Fruit fly (Drosophila melanogaster) whole organism, embryonic: Measurements from ENCODE around the gene TotB.

Experiments used
- B-H1 ChIP-seq: fragments of 200-800 bp; sonication (Bioruptor generic); IDR thresholded peaks from 3 replicates; pipeline ENCODE4 v1.3.6; 2022; ENCODE audit warnings: missing biosample characterization, missing genetic modification characterization
- CG10654 ChIP-seq: fragments of 200-800 bp; sonication (Bioruptor generic); optimal IDR thresholded peaks from 2 replicates; lab custom pipeline; 2016; ENCODE audit warnings: missing biosample characterization, missing genetic modification characterization
- CG13296 ChIP-seq: fragments of 200-800 bp; sonication (Bioruptor generic); optimal IDR thresholded peaks from 3 replicates; lab custom pipeline; 2018; ENCODE audit warnings: missing biosample characterization, mild to moderate bottlenecking, missing genetic modification characterization
- CG13424 ChIP-seq: fragments of 200-800 bp; sonication (Bioruptor generic); optimal IDR thresholded peaks from 2 replicates; lab custom pipeline; 2019; ENCODE audit warnings: missing biosample characterization, mild to moderate bottlenecking, missing genetic modification characterization, moderate library complexity
- CG14050 ChIP-seq: fragments of 200-800 bp; sonication (Bioruptor generic); IDR thresholded peaks from 3 replicates; pipeline ENCODE4 v1.3.6; 2022; ENCODE audit warnings: missing biosample characterization, missing genetic modification characterization
- CG14441 ChIP-seq: fragments of 200-800 bp; sonication (Bioruptor generic); IDR thresholded peaks from 2 replicates; pipeline ENCODE4 v1.3.6; 2022; ENCODE audit warnings: missing biosample characterization, missing genetic modification characterization
- CG15073 ChIP-seq: fragments of 200-800 bp; sonication (Bioruptor generic); optimal IDR thresholded peaks from 2 replicates; lab custom pipeline; 2016; ENCODE audit warnings: missing biosample characterization, missing genetic modification characterization
- CG15479 ChIP-seq: fragments of 200-800 bp; sonication (Bioruptor generic); optimal IDR thresholded peaks from 3 replicates; lab custom pipeline; 2019; ENCODE audit warnings: missing biosample characterization, mild to moderate bottlenecking, missing genetic modification characterization, moderate library complexity
- CG17385 ChIP-seq: fragments of 200-800 bp; sonication (Bioruptor generic); optimal IDR thresholded peaks from 3 replicates; lab custom pipeline; 2018; ENCODE audit warnings: missing biosample characterization, mild to moderate bottlenecking, missing genetic modification characterization
- CG17612 ChIP-seq: fragments of 200-800 bp; sonication (Bioruptor generic); IDR thresholded peaks from 2 replicates; pipeline ENCODE4 v1.3.6; 2022; ENCODE audit warnings: missing biosample characterization, missing genetic modification characterization
- CG18262 ChIP-seq: fragments of 200-800 bp; optimal IDR thresholded peaks from 3 replicates; lab custom pipeline; 2019; ENCODE audit warnings: missing biosample characterization, mild to moderate bottlenecking, missing genetic modification characterization, moderate library complexity
- CG18599 ChIP-seq: fragments of 200-800 bp; sonication (Bioruptor generic); optimal IDR thresholded peaks from 3 replicates; lab custom pipeline; 2017; ENCODE audit warnings: missing biosample characterization, missing genetic modification characterization, mild to moderate bottlenecking, moderate library complexity, missing genetic modification reagents
- CG2678 ChIP-seq: fragments of 200-800 bp; sonication (Bioruptor generic); optimal IDR thresholded peaks from 3 replicates; lab custom pipeline; 2019; ENCODE audit warnings: missing biosample characterization, mild to moderate bottlenecking, missing genetic modification characterization, moderate library complexity
- CG3281 ChIP-seq: fragments of 200-800 bp; sonication (Bioruptor generic); optimal IDR thresholded peaks from 3 replicates; lab custom pipeline; 2017; ENCODE audit warnings: missing biosample characterization, mild to moderate bottlenecking, missing genetic modification characterization
- CG34224 ChIP-seq: fragments of 200-800 bp; sonication (Bioruptor generic); IDR thresholded peaks from 3 replicates; pipeline ENCODE4 v1.3.6; 2022; ENCODE audit warnings: missing biosample characterization, missing genetic modification characterization; ENCODE audit not compliant: partially characterized antibody
- CG34376 ChIP-seq: fragments of 200-800 bp; sonication (Bioruptor generic); optimal IDR thresholded peaks from 2 replicates; lab custom pipeline; 2018; ENCODE audit warnings: missing biosample characterization, mild to moderate bottlenecking, missing genetic modification characterization
- CG34422 ChIP-seq: fragments of 200-800 bp; sonication (Bioruptor generic); IDR thresholded peaks from 3 replicates; pipeline ENCODE4 v1.3.6; 2022; ENCODE audit warnings: missing biosample characterization, missing genetic modification characterization
- CG3838 ChIP-seq: fragments of 200-800 bp; sonication (Bioruptor generic); optimal IDR thresholded peaks from 3 replicates; lab custom pipeline; 2016; ENCODE audit warnings: missing biosample characterization, missing genetic modification characterization
- CG4360 ChIP-seq: fragments of 200-800 bp; sonication (Bioruptor generic); IDR thresholded peaks from 2 replicates; pipeline ENCODE4 v1.3.6; 2022; ENCODE audit warnings: missing biosample characterization, missing genetic modification characterization
- CG6254 ChIP-seq: fragments of 200-800 bp; sonication (Bioruptor generic); optimal IDR thresholded peaks from 3 replicates; lab custom pipeline; 2017; ENCODE audit warnings: mild to moderate bottlenecking, missing biosample characterization, missing genetic modification reagents, missing genetic modification characterization
- CG6683 ChIP-seq: fragments of 200-800 bp; sonication (Bioruptor generic); optimal IDR thresholded peaks from 2 replicates; lab custom pipeline; 2017; ENCODE audit warnings: missing biosample characterization, mild to moderate bottlenecking, missing genetic modification characterization, missing genetic modification reagents
- CG7839 ChIP-seq: fragments of 200-800 bp; sonication (Bioruptor generic); optimal IDR thresholded peaks from 3 replicates; lab custom pipeline; 2018; ENCODE audit warnings: missing biosample characterization, mild to moderate bottlenecking, missing genetic modification characterization, moderate library complexity
- CG9876 ChIP-seq: fragments of 200-800 bp; sonication (Bioruptor generic); optimal IDR thresholded peaks from 2 replicates; lab custom pipeline; 2016; ENCODE audit warnings: missing biosample characterization, missing genetic modification characterization
- D ChIP-seq, 2 experiments: fragments of 200-800 bp in 1 of 2; fragments of >200 bp in 1 of 2; sonication (Bioruptor generic) in 1 of 2; optimal IDR thresholded peaks; 2 replicates in 1 of 2; 3 replicates in 1 of 2; lab custom pipeline; 2017; ENCODE audit warnings: mild to moderate bottlenecking in 1 of 2, missing biosample characterization in 1 of 2, missing genetic modification characterization in 1 of 2, missing genetic modification reagents in 1 of 2
- D19A ChIP-seq: fragments of 200-800 bp; optimal IDR thresholded peaks from 3 replicates; lab custom pipeline; 2019; ENCODE audit warnings: missing biosample characterization, mild to moderate bottlenecking, missing genetic modification characterization, moderate library complexity
- GATAe ChIP-seq: fragments of 200-800 bp; sonication (Bioruptor generic); conservative IDR thresholded peaks from 2 replicates; pipeline ENCODE4 v1.3.6; 2022; ENCODE audit warnings: missing biosample characterization, missing genetic modification characterization
- Med ChIP-seq: fragments of 200-800 bp; sonication (Bioruptor generic); peaks from one replicate; lab custom pipeline; 2016; ENCODE audit warnings: missing biosample characterization, missing genetic modification characterization, mild to moderate bottlenecking, inconsistent platforms, moderate library complexity
- NK7.1 ChIP-seq: fragments of 200-800 bp; sonication (Bioruptor generic); optimal IDR thresholded peaks from 3 replicates; lab custom pipeline; 2016; ENCODE audit warnings: missing biosample characterization, missing genetic modification characterization
- Nf-YB ChIP-seq: fragments of 200-800 bp; sonication (Bioruptor generic); optimal IDR thresholded peaks from 3 replicates; lab custom pipeline; 2019; ENCODE audit warnings: missing biosample characterization, mild to moderate bottlenecking, missing genetic modification characterization, moderate library complexity
- Opbp ChIP-seq: fragments of 200-800 bp; sonication (Bioruptor generic); IDR thresholded peaks from 3 replicates; pipeline ENCODE4 v1.3.6; 2022; ENCODE audit warnings: missing biosample characterization, missing genetic modification characterization; ENCODE audit not compliant: partially characterized antibody
- YL-1 ChIP-seq: fragments of 200-800 bp; sonication (Bioruptor generic); optimal IDR thresholded peaks from 3 replicates; lab custom pipeline; 2017; ENCODE audit warnings: missing biosample characterization, mild to moderate bottlenecking, missing genetic modification characterization
- az2 ChIP-seq: fragments of 200-800 bp; sonication (Bioruptor generic); optimal IDR thresholded peaks from 3 replicates; lab custom pipeline; 2016; ENCODE audit warnings: missing biosample characterization, missing genetic modification characterization
- chinmo ChIP-seq: fragments of 200-800 bp; sonication (Bioruptor generic); IDR thresholded peaks from 4 replicates; pipeline ENCODE4 v1.3.6; 2022; ENCODE audit warnings: missing biosample characterization, missing genetic modification characterization; ENCODE audit not compliant: partially characterized antibody
- dmrt99B ChIP-seq: fragments of 200-800 bp; sonication (Bioruptor generic); optimal IDR thresholded peaks from 2 replicates; lab custom pipeline; 2018; ENCODE audit warnings: missing biosample characterization, mild to moderate bottlenecking, missing genetic modification characterization, moderate library complexity
- exex ChIP-seq: fragments of 200-800 bp; sonication (Bioruptor generic); optimal IDR thresholded peaks from 4 replicates; lab custom pipeline; 2018; ENCODE audit warnings: missing biosample characterization, mild to moderate bottlenecking, missing genetic modification characterization, moderate library complexity
- fd3F ChIP-seq: fragments of 200-800 bp; sonication (Bioruptor generic); optimal IDR thresholded peaks from 2 replicates; lab custom pipeline; 2018; ENCODE audit warnings: missing biosample characterization, mild to moderate bottlenecking, missing genetic modification characterization, moderate library complexity
- kni ChIP-seq: fragments of 200-800 bp; sonication (Bioruptor generic); optimal IDR thresholded peaks from 3 replicates; lab custom pipeline; 2017; ENCODE audit warnings: mild to moderate bottlenecking, missing biosample characterization, missing genetic modification reagents, missing genetic modification characterization
- lab ChIP-seq: fragments of 200-800 bp; sonication (Bioruptor generic); optimal IDR thresholded peaks from 3 replicates; lab custom pipeline; 2017; ENCODE audit warnings: missing biosample characterization, missing genetic modification characterization, mild to moderate bottlenecking, moderate library complexity, missing genetic modification reagents
- otp ChIP-seq: fragments of 200-800 bp; sonication (Bioruptor generic); IDR thresholded peaks from 3 replicates; pipeline ENCODE4, ENCODE4 v1.3.6; 2022; ENCODE audit warnings: missing biosample characterization, missing genetic modification characterization
- pan ChIP-seq, 4 experiments: fragments of >200 bp in 3 of 4; fragments of 200-800 bp in 1 of 4; sonication (Bioruptor generic) in 1 of 4; optimal IDR thresholded peaks in 3 of 4; IDR thresholded peaks in 1 of 4; 2 replicates each; pipeline versions ENCODE4 v1.3.6 to Lab custom; 2017 to 2022; ENCODE audit warnings: missing biosample characterization in 2 of 4, missing genetic modification characterization in 2 of 4, mixed read lengths in 1 of 4
- sc ChIP-seq, 3 experiments: fragments of >200 bp in 2 of 3; fragments of 200-800 bp in 1 of 3; sonication (Bioruptor generic) in 1 of 3; optimal IDR thresholded peaks; 2 replicates in 2 of 3; 3 replicates in 1 of 3; lab custom pipeline; 2017; ENCODE audit warnings: mild to moderate bottlenecking in 1 of 3, missing biosample characterization in 1 of 3, missing genetic modification characterization in 1 of 3, missing genetic modification reagents in 1 of 3
- sob ChIP-seq: fragments of 200-800 bp; sonication (Bioruptor generic); IDR thresholded peaks from 2 replicates; pipeline ENCODE4 v1.3.6; 2022; ENCODE audit warnings: missing biosample characterization, missing genetic modification characterization
- tna ChIP-seq: fragments of 200-800 bp; sonication (Bioruptor generic); IDR thresholded peaks from 2 replicates; pipeline ENCODE4 v1.3.6; 2022; ENCODE audit warnings: missing biosample characterization, missing genetic modification characterization; ENCODE audit not compliant: partially characterized antibody
- unpg ChIP-seq: fragments of 200-800 bp; sonication (Bioruptor generic); optimal IDR thresholded peaks from 3 replicates; lab custom pipeline; 2018; ENCODE audit warnings: missing biosample characterization, mild to moderate bottlenecking, missing genetic modification characterization, moderate library complexity
- yki ChIP-seq: fragments of >200 bp; optimal IDR thresholded peaks from 3 replicates; lab custom pipeline; 2018

Gene TotB

dm6 chr3R:20838787-20839186, 35.0 kb upstream of the TotB start (continued):
- TF ChIP-seq otp (GFP tag; lab: Robert Waterston, UW) (no peak), CG3838 (GFP tag; lab: Kevin White, UChicago) (no peak), CG4360 (no peak), Med (GFP tag; lab: Kevin White, UChicago) (peak; percentile 27), az2 (no peak), B-H1 (no peak), CG9876 (GFP tag; lab: Kevin White, UChicago) (no peak), chinmo (GFP tag; lab: Robert Waterston, UW) (peak; percentile 60; the same call in 1 of the 4 replicates), CG10654 (GFP tag; lab: Kevin White, UChicago) (no peak)
- TF ChIP-seq, all 482 proteins: peak for 4

- no peak for TF ChIP-seq pan (optimal IDR thresholded peaks at IDR 0.05; lab: Kevin White, UChicago)
- TF ChIP-seq pan (GFP tag; optimal IDR thresholded peaks at IDR 0.05 in 1 of 2, IDR thresholded peaks at IDR 0.05 in 1 of 2): no peak
- TF ChIP-seq sc (optimal IDR thresholded peaks at IDR 0.05; lab: Kevin White, UChicago): no peak
- TF ChIP-seq sc (GFP tag; optimal IDR thresholded peaks at IDR 0.05; lab: Kevin White, UChicago): no peak
- no peak for TF ChIP-seq NK7.1 (GFP tag; lab: Kevin White, UChicago)
- no peak for TF ChIP-seq unpg
Observed at dm6 chr3R:20841840-20842239, 31.9 kb upstream of the TotB start, which contains the start of gene CG15695. Gene CG15695 (plus strand): TSS chr3R:20842140.

- no peak for TF ChIP-seq Nf-YB (GFP tag; lab: Kevin White, UChicago)
- no peak for TF ChIP-seq Opbp (GFP tag; lab: Robert Waterston, UW)
- no peak for TF ChIP-seq kni (GFP tag; lab: Kevin White, UChicago)
- TF ChIP-seq sob: no peak
- no peak for TF ChIP-seq CG17385 (GFP tag; lab: Kevin White, UChicago)
- no peak for TF ChIP-seq CG14050 (GFP tag; lab: Robert Waterston, UW)
- peak; percentile 39 for TF ChIP-seq CG7839 (tag; lab: Kevin White, UChicago)
- TF ChIP-seq CG18262 (tag; lab: Kevin White, UChicago): peak; percentile 12
- peak; percentile 97 for TF ChIP-seq D19A (tag; lab: Kevin White, UChicago)
- no peak for TF ChIP-seq CG34224 (GFP tag; lab: Robert Waterston, UW)
- TF ChIP-seq CG34376 (GFP tag; lab: Kevin White, UChicago): peak; percentile 58
- peak; percentile 18 for TF ChIP-seq CG13296
- no peak for TF ChIP-seq CG17612 (GFP tag; lab: Robert Waterston, UW)
- no peak for TF ChIP-seq CG13424 (tag; lab: Kevin White, UChicago)
- TF ChIP-seq tna: no peak
- TF ChIP-seq GATAe: peak; percentile 40; the same call in 1 of the 2 replicates
- no peak for TF ChIP-seq CG3281
- TF ChIP-seq NK7.1 (GFP tag; lab: Kevin White, UChicago): no peak
- TF ChIP-seq B-H1: no peak
- no peak for TF ChIP-seq YL-1 (GFP tag; lab: Kevin White, UChicago)
- peak; percentile 32 for TF ChIP-seq CG6254 (GFP tag; lab: Kevin White, UChicago)
- TF ChIP-seq CG18599: peak; percentile 19
- no peak for TF ChIP-seq CG6683
- 0 out of 2 replicates have a peak, but pooled peaks have one; percentile 30 for TF ChIP-seq CG14441 (GFP tag; lab: Robert Waterston, UW)
- no peak for TF ChIP-seq CG4360
- TF ChIP-seq D (optimal IDR thresholded peaks at IDR 0.05; lab: Kevin White, UChicago): no peak
- TF ChIP-seq D (GFP tag; optimal IDR thresholded peaks at IDR 0.05; lab: Kevin White, UChicago): no peak
- TF ChIP-seq lab: peak; percentile 85
- TF ChIP-seq fd3F (GFP tag; lab: Kevin White, UChicago): no peak
- peak; percentile 25 for TF ChIP-seq dmrt99B
- TF ChIP-seq CG15073 (GFP tag; lab: Kevin White, UChicago): no peak
- no peak for TF ChIP-seq CG34422 (GFP tag; lab: Robert Waterston, UW)
- no peak for TF ChIP-seq CG15479 (GFP tag; lab: Kevin White, UChicago)
- peak; percentile 89 for TF ChIP-seq exex (tag; lab: Kevin White, UChicago)
- no peak for TF ChIP-seq yki (lab: Kevin White, UChicago)
- peak; percentile 43 for TF ChIP-seq CG2678 (tag; lab: Kevin White, UChicago)
Observed at dm6 chr3R:20845493-20845892, 28.2 kb upstream of the TotB start.
